Worm (Caenorhabditis elegans) whole organism, mixed stage, embryonic: Measurements from ENCODE around the gene tbx-34.
"Not testable (repeated sequence)": the region's sequence is repeated elsewhere in the genome, so short reads cannot be mapped to it uniquely, and the experiment has no call there.

Experiments used
- M03D4.4 ChIP-seq: sonication (generic microtip); optimal IDR thresholded peaks from 2 replicates; lab custom pipeline; 2017; ENCODE audit warnings: mild to moderate bottlenecking, missing genetic modification characterization, missing compliant biosample characterization
- bed-3 ChIP-seq: fragments of 200-800 bp; sonication (Bioruptor generic); optimal IDR thresholded peaks from 3 replicates; lab custom pipeline; 2018; ENCODE audit warnings: mild to moderate bottlenecking, missing genetic modification characterization, moderate library complexity, missing compliant biosample characterization
- blmp-1 ChIP-seq: fragments of 150-350 bp; optimal IDR thresholded peaks from 2 replicates; lab custom pipeline; 2014; ENCODE audit warnings: missing biosample characterization, missing genetic modification characterization
- ceh-39 ChIP-seq: fragments of 150-350 bp; optimal IDR thresholded peaks from 2 replicates; lab custom pipeline; 2014; ENCODE audit warnings: missing biosample characterization, missing genetic modification characterization
- ces-1 ChIP-seq: fragments of 150-350 bp; optimal IDR thresholded peaks from 2 replicates; lab custom pipeline; 2014; ENCODE audit warnings: missing biosample characterization, missing genetic modification reagents, missing genetic modification characterization
- cnd-1 ChIP-seq: fragments of 200-800 bp; sonication (Bioruptor generic); optimal IDR thresholded peaks from 2 replicates; lab custom pipeline; 2018; ENCODE audit warnings: mild to moderate bottlenecking, missing genetic modification characterization, missing compliant biosample characterization
- drap-1 ChIP-seq: fragments of 200-800 bp; sonication (Bioruptor generic); optimal IDR thresholded peaks from 3 replicates; lab custom pipeline; 2018; ENCODE audit warnings: mild to moderate bottlenecking, missing genetic modification characterization, missing compliant biosample characterization
- elt-1 ChIP-seq: sonication (generic microtip); optimal IDR thresholded peaks from 2 replicates; lab custom pipeline; 2017; ENCODE audit warnings: missing genetic modification characterization, mild to moderate bottlenecking, missing compliant biosample characterization, antibody characterized with exemption, moderate library complexity, borderline replicate concordance; ENCODE audit not compliant: insufficient read depth
- elt-3 ChIP-seq: fragments of 150-350 bp; optimal IDR thresholded peaks from 2 replicates; lab custom pipeline; 2014; ENCODE audit warnings: missing biosample characterization, missing genetic modification characterization
- ham-2 ChIP-seq: fragments of 200-800 bp; sonication (Bioruptor generic); optimal IDR thresholded peaks from 2 replicates; lab custom pipeline; 2018; ENCODE audit warnings: mild to moderate bottlenecking, missing genetic modification characterization, missing compliant biosample characterization
- lin-32 ChIP-seq: fragments of 200-800 bp; sonication (Bioruptor generic); optimal IDR thresholded peaks from 2 replicates; lab custom pipeline; 2018; ENCODE audit warnings: mild to moderate bottlenecking, missing genetic modification characterization, missing compliant biosample characterization
- mab-5 ChIP-seq: fragments of 150-350 bp; optimal IDR thresholded peaks from 2 replicates; lab custom pipeline; 2014; ENCODE audit warnings: missing biosample characterization, missing genetic modification characterization
- mep-1 ChIP-seq: fragments of 150-350 bp; optimal IDR thresholded peaks from 2 replicates; lab custom pipeline; 2017; ENCODE audit warnings: missing biosample characterization, missing genetic modification reagents, missing genetic modification characterization, inconsistent platforms
- nhr-12 ChIP-seq: fragments of 150-350 bp; optimal IDR thresholded peaks from 2 replicates; lab custom pipeline; 2014; ENCODE audit warnings: missing biosample characterization, missing genetic modification characterization
- nhr-2 ChIP-seq: fragments of 150-350 bp; optimal IDR thresholded peaks from 2 replicates; lab custom pipeline; 2014; ENCODE audit warnings: missing biosample characterization, missing genetic modification characterization
- nhr-76 ChIP-seq: sonication (generic microtip); optimal IDR thresholded peaks from 2 replicates; lab custom pipeline; 2017; ENCODE audit warnings: missing biosample characterization, missing genetic modification characterization
- pha-4 ChIP-seq: fragments of 150-350 bp; optimal IDR thresholded peaks from 2 replicates; lab custom pipeline; 2018; ENCODE audit warnings: missing biosample characterization, missing genetic modification reagents, missing genetic modification characterization
- snpc-4 ChIP-seq: fragments of 150-350 bp; optimal IDR thresholded peaks from 2 replicates; lab custom pipeline; 2014; ENCODE audit warnings: missing biosample characterization, missing genetic modification characterization
- sptf-1 ChIP-seq: sonication (generic microtip); optimal IDR thresholded peaks from 2 replicates; lab custom pipeline; 2017; ENCODE audit warnings: mild to moderate bottlenecking, missing genetic modification characterization, moderate library complexity, missing compliant biosample characterization
- unc-120 ChIP-seq: sonication (generic microtip); optimal IDR thresholded peaks from 2 replicates; lab custom pipeline; 2017; ENCODE audit warnings: missing genetic modification characterization, missing compliant biosample characterization; ENCODE audit not compliant: poor library complexity, severe bottlenecking
- unc-62 ChIP-seq: fragments of 150-350 bp; optimal IDR thresholded peaks from 2 replicates; lab custom pipeline; 2014; ENCODE audit warnings: missing biosample characterization, missing genetic modification reagents, missing genetic modification characterization
- zip-8 ChIP-seq: fragments of 150-350 bp; optimal IDR thresholded peaks from 2 replicates; lab custom pipeline; 2014; ENCODE audit warnings: missing biosample characterization, missing genetic modification characterization

Gene tbx-34

ce11 chrIII:11224006-11224405 lies 6.0 kb upstream of the tbx-34 start, which contains the start of gene Y47D3A.13:
Gene Y47D3A.13 (minus strand): TSS chrIII:11224106.
- not testable (repeated sequence) for TF ChIP-seq nhr-76, snpc-4, zip-8 (tag; lab: Kevin White, UChicago)

ce11 chrIII:11221583-11222191 lies 3.6 kb upstream of the tbx-34 start:
- no peak for TF ChIP-seq nhr-76 (tag; lab: Kevin White, UChicago)
- peak; percentile 50 for TF ChIP-seq ces-1 (GFP tag; lab: Kevin White, UChicago)
- no peak for TF ChIP-seq blmp-1 (tag; lab: Kevin White, UChicago)
- peak; percentile 11 for TF ChIP-seq ceh-39 (tag; lab: Kevin White, UChicago)
- no peak for TF ChIP-seq nhr-2 (tag; lab: Kevin White, UChicago)
- no peak for TF ChIP-seq ham-2

- TF ChIP-seq zip-8 (tag; lab: Kevin White, UChicago) (no peak), nhr-12 (tag; lab: Kevin White, UChicago) (no peak), elt-3 (tag; lab: Kevin White, UChicago) (no peak)
Observed at ce11 chrIII:11208371-11208770, 9.7 kb downstream of the tbx-34 start.

- TF ChIP-seq ham-2 (peak; percentile 8), mab-5 (tag; lab: Kevin White, UChicago) (no peak)
- TF ChIP-seq, all 35 proteins: peak for 1
Observed at ce11 chrIII:11207825-11208224, 10.2 kb downstream of the tbx-34 start.

ce11 chrIII:11206875-11207274 lies 11.2 kb downstream of the tbx-34 start:
- TF ChIP-seq blmp-1 (tag; lab: Kevin White, UChicago), result no peak
- TF ChIP-seq M03D4.4 (tag; lab: Kevin White, UChicago), result no peak
- TF ChIP-seq drap-1 (GFP tag; lab: Kevin White, UChicago), result no peak
- no peak for TF ChIP-seq unc-62 (GFP tag; lab: Kevin White, UChicago)
- TF ChIP-seq cnd-1 (tag; lab: Kevin White, UChicago), result no peak
- no peak for TF ChIP-seq mab-5 (tag; lab: Kevin White, UChicago)
- TF ChIP-seq lin-32, result no peak
- no peak for TF ChIP-seq snpc-4 (tag; lab: Kevin White, UChicago)
- no peak for TF ChIP-seq bed-3
- no peak for TF ChIP-seq unc-120 (tag; lab: Kevin White, UChicago)
- TF ChIP-seq nhr-2 (tag; lab: Kevin White, UChicago), result no peak
- no peak for TF ChIP-seq elt-1 (tag; lab: Kevin White, UChicago)
- TF ChIP-seq elt-3 (tag; lab: Kevin White, UChicago), result no peak
- no peak for TF ChIP-seq mep-1 (tag; lab: Kevin White, UChicago)
- no peak for TF ChIP-seq ceh-39 (tag; lab: Kevin White, UChicago)
- TF ChIP-seq nhr-12 (tag; lab: Kevin White, UChicago), result no peak

ce11 chrIII:11202992-11203391 lies 15.1 kb downstream of the tbx-34 start:
- no peak for TF ChIP-seq mep-1 (tag; lab: Kevin White, UChicago)
- TF ChIP-seq sptf-1 (tag; lab: Kevin White, UChicago), result peak; percentile 46

ce11 chrIII:11200879-11201518 lies 17.1 kb downstream of the tbx-34 start:
- TF ChIP-seq unc-62 (GFP tag; lab: Kevin White, UChicago) (no peak), bed-3 (no peak), pha-4 (tag; lab: Kevin White, UChicago) (no peak), ceh-39 (tag; lab: Kevin White, UChicago) (no peak), lin-32 (no peak), elt-3 (tag; lab: Kevin White, UChicago) (no peak), snpc-4 (tag; lab: Kevin White, UChicago) (no peak), mab-5 (tag; lab: Kevin White, UChicago) (no peak), zip-8 (tag; lab: Kevin White, UChicago) (no peak)
